Comparison of ENCODE assay signal across 6 fruit fly cellular contexts in genomic region chrX:4684444-4684924, dm6.
A peak's percentile ranks its signal among the peaks of the same experiment; 100 is the strongest.
TF ChIP-seq lines count a peak whose summit lies in the region.

No protein-coding gene starts in this region.

- peak; percentile 9 for TF ChIP-seq CTCF in whole organism, embryonic (GFP tag; optimal IDR thresholded peaks at IDR 0.05; lab: Kevin White, UChicago)

TF ChIP-seq in whole organism, 6 proteins besides CTCF, POLR2A, EP300 and RAD21:
- TF ChIP-seq psq (optimal IDR thresholded peaks at IDR 0.05; lab: Kevin White, UChicago) = no peak
- peak; percentile 78 for TF ChIP-seq CG8478 (optimal IDR thresholded peaks at IDR 0.05; lab: Kevin White, UChicago)
- TF ChIP-seq pan (optimal IDR thresholded peaks at IDR 0.05; lab: Kevin White, UChicago) = no peak
- no peak for TF ChIP-seq usp (GFP tag; optimal IDR thresholded peaks at IDR 0.05; lab: Kevin White, UChicago)
- TF ChIP-seq EcR (GFP tag; optimal IDR thresholded peaks at IDR 0.05; lab: Kevin White, UChicago) = no peak
- peak; percentile 19 for TF ChIP-seq Dll (optimal IDR thresholded peaks at IDR 0.05; lab: Kevin White, UChicago)
TF ChIP-seq in whole organism: peak in this region for 2.

TF ChIP-seq in whole organism, adult, 20 proteins besides CTCF, POLR2A, EP300 and RAD21 (continues in another document):
- peak; percentile 93 for TF ChIP-seq bab1 (GFP tag; optimal IDR thresholded peaks at IDR 0.05; lab: Kevin White, UChicago)
- TF ChIP-seq CG5204 (GFP tag; optimal IDR thresholded peaks at IDR 0.05; lab: Kevin White, UChicago) = peak; percentile 75
- TF ChIP-seq CG7045 (GFP tag; optimal IDR thresholded peaks at IDR 0.05; lab: Kevin White, UChicago) = peak; percentile 76
- TF ChIP-seq kay (GFP tag; lab: Kevin White, UChicago; ENCODE audit: borderline replicate concordance) = peak; percentile 99
- TF ChIP-seq tj (GFP tag; optimal IDR thresholded peaks at IDR 0.05; lab: Kevin White, UChicago) = peak; percentile 79
- TF ChIP-seq cnc (optimal IDR thresholded peaks at IDR 0.05; lab: Kevin White, UChicago) = no peak
- TF ChIP-seq Mnt (GFP tag; optimal IDR thresholded peaks at IDR 0.05; lab: Kevin White, UChicago) = peak; percentile 86
- peak; percentile 67 for TF ChIP-seq ovo (GFP tag; optimal IDR thresholded peaks at IDR 0.05; lab: Kevin White, UChicago)
- peak; percentile 88 for TF ChIP-seq CG11617 (GFP tag; optimal IDR thresholded peaks at IDR 0.05; lab: Kevin White, UChicago)
- TF ChIP-seq Hr96 (GFP tag; optimal IDR thresholded peaks at IDR 0.05; lab: Kevin White, UChicago) = peak; percentile 93
- peak; percentile 75 for TF ChIP-seq CG33017 (tag; optimal IDR thresholded peaks at IDR 0.05; lab: Kevin White, UChicago)
- peak; percentile 77 for TF ChIP-seq Crg-1 (GFP tag; optimal IDR thresholded peaks at IDR 0.05; lab: Kevin White, UChicago)
- peak; percentile 96 for TF ChIP-seq CG14711 (tag; optimal IDR thresholded peaks at IDR 0.05; lab: Kevin White, UChicago)
- peak; percentile 75 for TF ChIP-seq cic (GFP tag; optimal IDR thresholded peaks at IDR 0.05; lab: Kevin White, UChicago)
- peak; percentile 73 for TF ChIP-seq CG12768 (GFP tag; optimal IDR thresholded peaks at IDR 0.05; lab: Kevin White, UChicago)
- peak; percentile 95 for TF ChIP-seq CG1620 (GFP tag; optimal IDR thresholded peaks at IDR 0.05; lab: Kevin White, UChicago)
- TF ChIP-seq toe (GFP tag; optimal IDR thresholded peaks at IDR 0.05; lab: Kevin White, UChicago) = peak; percentile 80

TF ChIP-seq in whole organism, embryonic, 481 proteins besides CTCF, POLR2A, EP300 and RAD21 (continues in another document):
- TF ChIP-seq Meics (GFP tag; optimal IDR thresholded peaks at IDR 0.05; lab: Kevin White, UChicago) (peak; percentile 84), seq (GFP tag; IDR thresholded peaks at IDR 0.05; lab: Robert Waterston, UW) (peak; percentile 85), ac (GFP tag; optimal IDR thresholded peaks at IDR 0.05; lab: Kevin White, UChicago) (peak; percentile 20), sob (GFP tag; IDR thresholded peaks at IDR 0.05; lab: Robert Waterston, UW) (peak; percentile 92), lola (GFP tag; optimal IDR thresholded peaks at IDR 0.05; lab: Kevin White, UChicago) (peak in 1 of 3 experiments; percentile 33), CG18476 (GFP tag; optimal IDR thresholded peaks at IDR 0.05; lab: Kevin White, UChicago) (no peak), usp (GFP tag; optimal IDR thresholded peaks at IDR 0.05; lab: Kevin White, UChicago) (no peak), CG13894 (tag; optimal IDR thresholded peaks at IDR 0.05; lab: Kevin White, UChicago) (peak; percentile 86), CG11247 (GFP tag; IDR thresholded peaks at IDR 0.05; lab: Robert Waterston, UW) (peak; percentile 91), sc (optimal IDR thresholded peaks at IDR 0.05; lab: Kevin White, UChicago) (no peak), sc (GFP tag; optimal IDR thresholded peaks at IDR 0.05; lab: Kevin White, UChicago) (peak; percentile 2), yki (optimal IDR thresholded peaks at IDR 0.05; lab: Kevin White, UChicago) (no peak), nerfin-1 (tag; optimal IDR thresholded peaks at IDR 0.05; lab: Kevin White, UChicago) (peak; percentile 64), bcd (GFP tag; optimal IDR thresholded peaks at IDR 0.05; lab: Kevin White, UChicago) (peak; percentile 76), CG8478 (optimal IDR thresholded peaks at IDR 0.05; lab: Kevin White, UChicago) (peak; percentile 98), CG1529 (GFP tag; optimal IDR thresholded peaks at IDR 0.05; lab: Kevin White, UChicago) (peak; percentile 54), pfk (GFP tag; optimal IDR thresholded peaks at IDR 0.05; lab: Kevin White, UChicago) (peak; percentile 16)

TF ChIP-seq in whole organism, prepupa, 60 proteins besides CTCF, POLR2A, EP300 and RAD21 (continues in another document):
- TF ChIP-seq salr (GFP tag; optimal IDR thresholded peaks at IDR 0.05; lab: Kevin White, UChicago) (peak; percentile 32 to 47), CG8632 (GFP tag; optimal IDR thresholded peaks at IDR 0.05; lab: Kevin White, UChicago) (peak; percentile 77), CG1621 (tag; optimal IDR thresholded peaks at IDR 0.05; lab: Kevin White, UChicago) (peak; percentile 74), spab (GFP tag; optimal IDR thresholded peaks at IDR 0.05; lab: Kevin White, UChicago) (peak; percentile 17), CG31627 (GFP tag; optimal IDR thresholded peaks at IDR 0.05; lab: Kevin White, UChicago) (peak; percentile 89), Gug (GFP tag; IDR thresholded peaks at IDR 0.05; lab: Robert Waterston, UW) (peak; percentile 74), CG6276 (GFP tag; optimal IDR thresholded peaks at IDR 0.05; lab: Kevin White, UChicago) (peak; percentile 72), CG7368 (GFP tag; optimal IDR thresholded peaks at IDR 0.05; lab: Kevin White, UChicago) (peak; percentile 80), CG32006 (GFP tag; optimal IDR thresholded peaks at IDR 0.05; lab: Kevin White, UChicago) (peak; percentile 75), lz (GFP tag; optimal IDR thresholded peaks at IDR 0.05; lab: Kevin White, UChicago) (peak; percentile 91), OdsH (GFP tag; optimal IDR thresholded peaks at IDR 0.05; lab: Kevin White, UChicago) (peak; percentile 84), CG6792 (GFP tag; optimal IDR thresholded peaks at IDR 0.05; lab: Kevin White, UChicago) (peak; percentile 80), cyc (GFP tag; optimal IDR thresholded peaks at IDR 0.05; lab: Kevin White, UChicago) (peak; percentile 89), acj6 (GFP tag; optimal IDR thresholded peaks at IDR 0.05; lab: Kevin White, UChicago) (peak; percentile 79), CG16779 (tag; optimal IDR thresholded peaks at IDR 0.05; lab: Kevin White, UChicago) (peak; percentile 66), Hr38 (GFP tag; optimal IDR thresholded peaks at IDR 0.05; lab: Kevin White, UChicago) (peak; percentile 38), Sox15 (GFP tag; optimal IDR thresholded peaks at IDR 0.05; lab: Kevin White, UChicago) (peak; percentile 78), CG4318 (GFP tag; optimal IDR thresholded peaks at IDR 0.05; lab: Kevin White, UChicago) (peak; percentile 47)

TF ChIP-seq in whole organism, pupa, 21 proteins besides CTCF, POLR2A, EP300 and RAD21 (continues in another document):
- TF ChIP-seq CG15710 (tag; optimal IDR thresholded peaks at IDR 0.05; lab: Kevin White, UChicago) (peak; percentile 63), CG8159 (tag; optimal IDR thresholded peaks at IDR 0.05; lab: Kevin White, UChicago) (peak; percentile 69), CG13204 (GFP tag; optimal IDR thresholded peaks at IDR 0.05; lab: Kevin White, UChicago) (no peak), EcR (GFP tag; optimal IDR thresholded peaks at IDR 0.05; lab: Kevin White, UChicago) (peak; percentile 54), CG14655 (GFP tag; optimal IDR thresholded peaks at IDR 0.05; lab: Kevin White, UChicago) (peak; percentile 67), CG10348 (GFP tag; IDR thresholded peaks at IDR 0.05; lab: Robert Waterston, UW) (no peak), Pif1A (GFP tag; optimal IDR thresholded peaks at IDR 0.05; lab: Kevin White, UChicago) (peak; percentile 62), CG32121 (GFP tag; IDR thresholded peaks at IDR 0.05; lab: Robert Waterston, UW) (peak; percentile 87), CG4496 (GFP tag; IDR thresholded peaks at IDR 0.05; lab: Robert Waterston, UW) (peak; percentile 94), gl (tag; optimal IDR thresholded peaks at IDR 0.05; lab: Kevin White, UChicago) (peak; percentile 36), CG9948 (tag; optimal IDR thresholded peaks at IDR 0.05; lab: Kevin White, UChicago) (peak; percentile 24), CG8301 (tag; optimal IDR thresholded peaks at IDR 0.05; lab: Kevin White, UChicago) (peak; percentile 55), Pif1B (GFP tag; optimal IDR thresholded peaks at IDR 0.05; lab: Kevin White, UChicago) (peak; percentile 33), Ets98B (GFP tag; IDR thresholded peaks at IDR 0.05; lab: Robert Waterston, UW) (peak; percentile 91), Snoo (tag; optimal IDR thresholded peaks at IDR 0.05; lab: Kevin White, UChicago) (peak; percentile 81), fd96Ca (GFP tag; IDR thresholded peaks at IDR 0.05; lab: Robert Waterston, UW) (peak; percentile 94), CG12605 (GFP tag; IDR thresholded peaks at IDR 0.05; lab: Robert Waterston, UW) (peak; percentile 67; the same call in 1 of the 2 replicates), D1 (tag; optimal IDR thresholded peaks at IDR 0.05; lab: Kevin White, UChicago) (no peak), CG17806 (tag; optimal IDR thresholded peaks at IDR 0.05; lab: Kevin White, UChicago) (peak; percentile 52), rn (GFP tag; IDR thresholded peaks at IDR 0.05; lab: Robert Waterston, UW) (peak; percentile 62)

TF ChIP-seq in whole organism, wandering third instar larva, 38 proteins besides CTCF, POLR2A, EP300 and RAD21 (continues in another document):
- TF ChIP-seq jim (GFP tag; optimal IDR thresholded peaks at IDR 0.05; lab: Kevin White, UChicago) = peak; percentile 86
- TF ChIP-seq ey (GFP tag; optimal IDR thresholded peaks at IDR 0.05; lab: Kevin White, UChicago) = peak; percentile 89
- TF ChIP-seq h (GFP tag; optimal IDR thresholded peaks at IDR 0.05; lab: Kevin White, UChicago) = peak; percentile 89
- peak; percentile 54 for TF ChIP-seq Dif (GFP tag; optimal IDR thresholded peaks at IDR 0.05; lab: Kevin White, UChicago; ENCODE audit: partially characterized antibody)
- TF ChIP-seq N (GFP tag; optimal IDR thresholded peaks at IDR 0.05; lab: Kevin White, UChicago) = no peak
- no peak for TF ChIP-seq Rel (GFP tag; optimal IDR thresholded peaks at IDR 0.05; lab: Kevin White, UChicago)
- TF ChIP-seq Rel (tag; optimal IDR thresholded peaks at IDR 0.05; lab: Kevin White, UChicago) = peak; percentile 100
- no peak for TF ChIP-seq Vsx2 (GFP tag; optimal IDR thresholded peaks at IDR 0.05; lab: Kevin White, UChicago; ENCODE audit: partially characterized antibody)
- TF ChIP-seq fru (GFP tag; optimal IDR thresholded peaks at IDR 0.05; lab: Kevin White, UChicago) = peak; percentile 88
- peak; percentile 88 for TF ChIP-seq Hnf4 (GFP tag; optimal IDR thresholded peaks at IDR 0.05; lab: Kevin White, UChicago)
- peak; percentile 65 for TF ChIP-seq CG9705 (GFP tag; optimal IDR thresholded peaks at IDR 0.05; lab: Kevin White, UChicago)
- no peak for TF ChIP-seq Abd-B (GFP tag; optimal IDR thresholded peaks at IDR 0.05; lab: Kevin White, UChicago)
- TF ChIP-seq OdsH (GFP tag; optimal IDR thresholded peaks at IDR 0.05; lab: Kevin White, UChicago) = peak; percentile 79
- TF ChIP-seq sage (GFP tag; optimal IDR thresholded peaks at IDR 0.05; lab: Kevin White, UChicago) = peak; percentile 36
- peak; percentile 96 for TF ChIP-seq Jra (GFP tag; optimal IDR thresholded peaks at IDR 0.05; lab: Kevin White, UChicago)
- TF ChIP-seq lola (GFP tag; optimal IDR thresholded peaks at IDR 0.05; lab: Kevin White, UChicago) = no peak
- peak; percentile 86 for TF ChIP-seq rgr (GFP tag; optimal IDR thresholded peaks at IDR 0.05; lab: Kevin White, UChicago)
- TF ChIP-seq Dfd (GFP tag; optimal IDR thresholded peaks at IDR 0.05; lab: Kevin White, UChicago) = no peak
- TF ChIP-seq pan (optimal IDR thresholded peaks at IDR 0.05; lab: Kevin White, UChicago) = no peak
- peak; percentile 55 for TF ChIP-seq Mio (GFP tag; optimal IDR thresholded peaks at IDR 0.05; lab: Kevin White, UChicago)
- TF ChIP-seq dsf (GFP tag; optimal IDR thresholded peaks at IDR 0.05; lab: Kevin White, UChicago; ENCODE audit: borderline replicate concordance) = peak; percentile 69
- TF ChIP-seq foxo (GFP tag; optimal IDR thresholded peaks at IDR 0.05; lab: Kevin White, UChicago) = peak in 1 of 2 experiments; percentile 91
